Fruit fly (Drosophila melanogaster) whole organism, wandering third instar larva: Measurements from ENCODE around the gene slx1.

Source experiments
- Sp1 ChIP-seq: fragments of 200-800 bp; sonication (Bioruptor generic); optimal IDR thresholded peaks from 3 replicates; lab custom pipeline; 2019; ENCODE audit warnings: missing biosample characterization, mild to moderate bottlenecking, missing genetic modification characterization, moderate library complexity
- jim ChIP-seq: fragments of 175-275, 200-325 bp; sonication (Bioruptor generic); optimal IDR thresholded peaks from 2 replicates; lab custom pipeline; 2016; ENCODE audit warnings: missing biosample characterization, mild to moderate bottlenecking, missing genetic modification characterization

DNA sequence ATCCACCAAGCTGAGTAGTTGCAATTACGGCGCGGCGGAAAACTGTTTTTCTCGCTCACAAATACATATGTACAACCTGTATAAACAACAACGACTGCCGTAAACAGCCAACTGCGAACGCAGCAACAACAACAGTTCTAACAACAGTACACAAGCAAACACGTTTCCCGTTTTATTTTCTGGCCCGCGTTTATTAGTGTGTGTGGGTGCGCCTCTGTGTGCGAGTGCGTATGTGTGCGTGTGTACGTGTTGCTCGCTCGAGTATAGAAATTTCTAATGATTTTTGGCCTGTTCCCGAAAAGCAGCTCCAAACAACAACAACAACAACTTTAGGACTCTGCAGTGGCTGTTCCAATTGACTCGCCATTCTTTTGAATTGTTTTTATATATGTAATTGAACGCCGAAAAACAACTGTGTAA, 18.2 kb downstream of the slx1 start:
- TF ChIP-seq Sp1 (GFP tag; lab: Kevin White, UChicago) (no peak), jim (no peak)
